Worm (Caenorhabditis elegans) whole organism, L1 larva: ENCODE results near the gene Y42A5A.3.

Source experiments
- aly-2 ChIP-seq: fragments of 150-350 bp; optimal IDR thresholded peaks from 2 replicates; lab custom pipeline; 2014; ENCODE audit warnings: missing biosample characterization, missing genetic modification characterization
- ces-1 ChIP-seq: fragments of 150-350 bp; optimal IDR thresholded peaks from 2 replicates; lab custom pipeline; 2014; ENCODE audit warnings: missing biosample characterization, missing genetic modification reagents, missing genetic modification characterization
- egl-13 ChIP-seq: sonication (generic microtip); optimal IDR thresholded peaks from 2 replicates; lab custom pipeline; 2016; ENCODE audit warnings: missing genotype, missing genetic modification reagents, missing genetic modification characterization, missing compliant biosample characterization
- elt-3 ChIP-seq, 6 experiments: fragments of 150-350 bp in 1 of 6; sonication (generic microtip); optimal IDR thresholded peaks; 2 replicates each; lab custom pipeline; 2017 to 2018; ENCODE audit warnings: missing biosample characterization in 6 of 6, missing genetic modification characterization in 6 of 6, inconsistent platforms in 1 of 6
- fkh-10 ChIP-seq: sonication (generic microtip); optimal IDR thresholded peaks from 2 replicates; lab custom pipeline; 2017; ENCODE audit warnings: missing biosample characterization, missing genetic modification reagents, missing genetic modification characterization
- lin-35 ChIP-seq, 2 experiments: fragments of 150-350 bp; optimal IDR thresholded peaks; 2 replicates each; lab custom pipeline; 2014; ENCODE audit warnings: missing biosample characterization in 2 of 2, missing genetic modification characterization in 2 of 2, missing genetic modification reagents in 2 of 2
- lsy-2 ChIP-seq, 2 experiments: fragments of 150-350 bp; optimal IDR thresholded peaks; 2 replicates each; lab custom pipeline; 2014; ENCODE audit warnings: missing biosample characterization in 2 of 2, missing genetic modification characterization in 2 of 2
- nhr-237 ChIP-seq: fragments of 150-350 bp; optimal IDR thresholded peaks from 2 replicates; lab custom pipeline; 2014; ENCODE audit warnings: missing biosample characterization, missing genetic modification characterization
- nhr-28 ChIP-seq: fragments of 150-350 bp; optimal IDR thresholded peaks from 2 replicates; lab custom pipeline; 2014; ENCODE audit warnings: missing biosample characterization, missing genetic modification characterization
- nhr-71 ChIP-seq: sonication (generic microtip); optimal IDR thresholded peaks from 2 replicates; lab custom pipeline; 2016; ENCODE audit warnings: mild to moderate bottlenecking, missing genetic modification characterization, moderate library complexity, missing compliant biosample characterization
- unc-62 ChIP-seq: fragments of 150-350 bp; optimal IDR thresholded peaks from 2 replicates; lab custom pipeline; 2014; ENCODE audit warnings: missing biosample characterization, missing genetic modification reagents, missing genetic modification characterization
- unc-86 ChIP-seq: sonication (generic microtip); optimal IDR thresholded peaks from 2 replicates; lab custom pipeline; 2016; ENCODE audit warnings: missing genetic modification characterization, missing compliant biosample characterization
- zag-1 ChIP-seq: fragments of 150-350 bp; optimal IDR thresholded peaks from 2 replicates; lab custom pipeline; 2014; ENCODE audit warnings: missing biosample characterization, missing genetic modification characterization
- ztf-11 ChIP-seq, 2 experiments: sonication (generic microtip); optimal IDR thresholded peaks; 2 replicates each; lab custom pipeline; 2016 to 2017; ENCODE audit warnings: missing genetic modification characterization in 2 of 2, missing biosample characterization in 1 of 2, missing compliant biosample characterization in 1 of 2

DNA sequence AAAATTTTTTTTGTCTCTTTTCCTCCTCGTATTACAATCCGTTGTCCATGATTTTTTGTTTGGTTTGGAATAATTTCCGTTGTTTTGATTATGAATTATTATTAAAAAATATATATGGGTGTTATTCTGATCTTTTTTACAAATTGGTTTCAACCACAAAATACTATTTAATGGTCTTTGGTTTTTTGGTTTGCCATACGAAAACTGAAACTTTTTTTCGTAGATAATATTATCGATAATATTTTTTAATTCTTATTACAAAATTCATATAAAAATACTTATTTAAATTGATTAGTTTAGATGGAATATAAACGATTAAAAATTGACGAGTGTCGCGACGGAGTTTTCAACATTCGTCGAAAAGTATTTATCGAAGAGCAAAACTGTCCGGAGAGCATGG is 31.4 kb upstream of the Y42A5A.3 start, which contains the start of gene jmjd-5:
- TF ChIP-seq nhr-28 (no peak), unc-62 (GFP tag; lab: Kevin White, UChicago) (no peak), zag-1 (no peak), ztf-11 (tag; optimal IDR thresholded peaks at IDR 0.05; lab: Kevin White, UChicago) (no peak), nhr-237 (tag; lab: Kevin White, UChicago) (no peak), unc-86 (tag; lab: Kevin White, UChicago) (no peak), lin-35 (GFP tag; optimal IDR thresholded peaks at IDR 0.05; lab: Kevin White, UChicago) (no peak), elt-3 (tag; optimal IDR thresholded peaks at IDR 0.05; lab: Kevin White, UChicago) (no peak), aly-2 (tag; lab: Kevin White, UChicago) (no peak), egl-13 (tag; lab: Kevin White, UChicago) (no peak), ces-1 (GFP tag; lab: Kevin White, UChicago) (no peak), lsy-2 (tag; optimal IDR thresholded peaks at IDR 0.05; lab: Kevin White, UChicago) (no peak), nhr-71 (tag; lab: Kevin White, UChicago) (no peak), fkh-10 (no peak)
